Worm (Caenorhabditis elegans) whole organism, L2 larva: Measurements from ENCODE around the gene C06A12.8.

ENCODE experiments used
- alr-1 ChIP-seq: fragments of 150-350 bp; optimal IDR thresholded peaks from 2 replicates; lab custom pipeline; 2014; ENCODE audit warnings: missing biosample characterization, missing genetic modification characterization
- ceh-16 ChIP-seq: fragments of 150-350 bp; optimal IDR thresholded peaks from 2 replicates; lab custom pipeline; 2014; ENCODE audit warnings: missing biosample characterization, missing genetic modification characterization
- crh-2 ChIP-seq: sonication (generic microtip); optimal IDR thresholded peaks from 2 replicates; lab custom pipeline; 2017; ENCODE audit warnings: missing biosample characterization, missing genetic modification characterization
- dmd-4 ChIP-seq: sonication (generic microtip); optimal IDR thresholded peaks from 2 replicates; lab custom pipeline; 2017; ENCODE audit warnings: missing biosample characterization, missing genetic modification characterization
- egl-27 ChIP-seq: sonication (generic microtip); optimal IDR thresholded peaks from 3 replicates; lab custom pipeline; 2017; ENCODE audit warnings: missing biosample characterization, missing genetic modification reagents, missing genetic modification characterization
- fos-1 ChIP-seq: fragments of 150-350 bp; optimal IDR thresholded peaks from 2 replicates; lab custom pipeline; 2014; ENCODE audit warnings: missing biosample characterization, missing genetic modification characterization
- gmeb-1 ChIP-seq: fragments of 150-350 bp; optimal IDR thresholded peaks from 2 replicates; lab custom pipeline; 2014; ENCODE audit warnings: missing biosample characterization, missing genetic modification characterization
- lin-39 ChIP-seq: fragments of 150-350 bp; optimal IDR thresholded peaks from 2 replicates; lab custom pipeline; 2014; ENCODE audit warnings: missing biosample characterization, missing genetic modification reagents, missing genetic modification characterization
- nhr-11 ChIP-seq: fragments of 150-350 bp; optimal IDR thresholded peaks from 2 replicates; lab custom pipeline; 2014; ENCODE audit warnings: missing biosample characterization, missing genetic modification characterization
- nhr-77 ChIP-seq: fragments of 150-350 bp; optimal IDR thresholded peaks from 2 replicates; lab custom pipeline; 2014; ENCODE audit warnings: missing biosample characterization, missing genetic modification characterization
- unc-62 ChIP-seq: fragments of 150-350 bp; optimal IDR thresholded peaks from 2 replicates; lab custom pipeline; 2014; ENCODE audit warnings: missing biosample characterization, missing genetic modification reagents, missing genetic modification characterization
- zag-1 ChIP-seq: fragments of 150-350 bp; optimal IDR thresholded peaks from 2 replicates; lab custom pipeline; 2014; ENCODE audit warnings: missing biosample characterization, missing genetic modification characterization
- ztf-4 ChIP-seq: fragments of 150-350 bp; optimal IDR thresholded peaks from 2 replicates; lab custom pipeline; 2014; ENCODE audit warnings: missing biosample characterization, missing genetic modification characterization

- no peak for TF ChIP-seq ceh-16 (tag; lab: Kevin White, UChicago)
- no peak for TF ChIP-seq dmd-4 (tag; lab: Kevin White, UChicago)
- no peak for TF ChIP-seq gmeb-1 (tag; lab: Kevin White, UChicago)
- TF ChIP-seq unc-62: no peak
- no peak for TF ChIP-seq egl-27 (tag; lab: Kevin White, UChicago)
- TF ChIP-seq crh-2 (tag; lab: Kevin White, UChicago): no peak
- no peak for TF ChIP-seq zag-1 (tag; lab: Kevin White, UChicago)
- no peak for TF ChIP-seq alr-1 (tag; lab: Kevin White, UChicago)
- no peak for TF ChIP-seq ztf-4 (tag; lab: Kevin White, UChicago)
- peak; percentile 48 for TF ChIP-seq fos-1 (tag; lab: Kevin White, UChicago)
- no peak for TF ChIP-seq nhr-77 (tag; lab: Kevin White, UChicago)
- no peak for TF ChIP-seq nhr-11 (tag; lab: Kevin White, UChicago)
- TF ChIP-seq lin-39 (tag; lab: Kevin White, UChicago): no peak
Measured at ce11 chrIV:17465886-17466285, 28.7 kb downstream of the C06A12.8 start, which contains the start of gene F11E6.6.
